Fruit fly (Drosophila melanogaster) whole organism, embryonic: Measurements from ENCODE around the gene CG13252.

Source experiments
- Aef1 ChIP-seq: fragments of 200-800 bp; sonication (Bioruptor generic); IDR thresholded peaks from 3 replicates; pipeline ENCODE4 v1.3.6; 2022; ENCODE audit warnings: missing biosample characterization, missing genetic modification characterization
- Bdp1 ChIP-seq: fragments of 200-800 bp; sonication (Bioruptor generic); optimal IDR thresholded peaks from 3 replicates; lab custom pipeline; 2016; ENCODE audit warnings: missing biosample characterization, missing genetic modification characterization
- C15 ChIP-seq: fragments of 200-800 bp; sonication (Bioruptor generic); IDR thresholded peaks from 3 replicates; pipeline ENCODE4 v1.3.6; 2022; ENCODE audit warnings: missing biosample characterization, missing genetic modification characterization
- CG10565 ChIP-seq: fragments of 200-800 bp; sonication (Bioruptor generic); optimal IDR thresholded peaks from 3 replicates; lab custom pipeline; 2016; ENCODE audit warnings: missing biosample characterization, mild to moderate bottlenecking, missing genetic modification characterization
- CG12236 ChIP-seq: fragments of 200-800 bp; sonication (Bioruptor generic); optimal IDR thresholded peaks from 2 replicates; lab custom pipeline; 2016; ENCODE audit warnings: missing biosample characterization, missing genetic modification characterization
- CG16779 ChIP-seq: fragments of 200-800 bp; sonication (Bioruptor generic); IDR thresholded peaks from 2 replicates; pipeline ENCODE4 v1.3.6; 2022; ENCODE audit warnings: missing biosample characterization, missing genetic modification characterization
- CG17568 ChIP-seq: fragments of 200-800 bp; sonication (Bioruptor generic); optimal IDR thresholded peaks from 2 replicates; lab custom pipeline; 2018; ENCODE audit warnings: missing biosample characterization, mild to moderate bottlenecking, missing genetic modification characterization, moderate library complexity
- CG18476 ChIP-seq: fragments of 200-800 bp; sonication (Bioruptor generic); optimal IDR thresholded peaks from 2 replicates; lab custom pipeline; 2016; ENCODE audit warnings: missing biosample characterization, mild to moderate bottlenecking, missing genetic modification characterization
- CG3847 ChIP-seq: fragments of 200-800 bp; sonication (Bioruptor generic); IDR thresholded peaks from 2 replicates; pipeline ENCODE4 v1.3.6; 2022; ENCODE audit warnings: missing biosample characterization, missing genetic modification characterization
- CG4404 ChIP-seq: fragments of 200-800 bp; sonication (Bioruptor generic); IDR thresholded peaks from 2 replicates; pipeline ENCODE4 v1.3.6; 2022; ENCODE audit warnings: missing biosample characterization, missing genetic modification characterization
- CG4424 ChIP-seq: fragments of 200-800 bp; sonication (Bioruptor generic); optimal IDR thresholded peaks from 3 replicates; lab custom pipeline; 2016; ENCODE audit warnings: missing biosample characterization, missing genetic modification characterization
- CG5180 ChIP-seq: fragments of 200-800 bp; sonication (Bioruptor generic); optimal IDR thresholded peaks from 3 replicates; lab custom pipeline; 2017; ENCODE audit warnings: missing biosample characterization, missing genetic modification characterization, mild to moderate bottlenecking, moderate library complexity, missing genetic modification reagents
- CG6654 ChIP-seq: fragments of 200-800 bp; sonication (Bioruptor generic); optimal IDR thresholded peaks from 2 replicates; lab custom pipeline; 2017; ENCODE audit warnings: missing biosample characterization, mild to moderate bottlenecking, missing genetic modification characterization
- CG6854 ChIP-seq: fragments of 200-800 bp; sonication (Bioruptor generic); optimal IDR thresholded peaks from 3 replicates; lab custom pipeline; 2017; ENCODE audit warnings: missing biosample characterization, mild to moderate bottlenecking, missing genetic modification characterization
- CG7556 ChIP-seq: fragments of 200-800 bp; sonication (Bioruptor generic); optimal IDR thresholded peaks from 2 replicates; lab custom pipeline; 2017; ENCODE audit warnings: missing biosample characterization, mild to moderate bottlenecking, missing genetic modification characterization
- CG8765 ChIP-seq: fragments of 200-800 bp; sonication (Bioruptor generic); IDR thresholded peaks from 2 replicates; pipeline ENCODE4 v1.3.6; 2022; ENCODE audit warnings: missing biosample characterization, missing genetic modification characterization
- CG9215 ChIP-seq: fragments of 200-800 bp; sonication (Bioruptor generic); IDR thresholded peaks from 2 replicates; pipeline ENCODE4 v1.3.6; 2022; ENCODE audit warnings: missing biosample characterization, missing genetic modification characterization
- CTCF ChIP-seq: fragments of 200-800 bp; sonication (Bioruptor generic); optimal IDR thresholded peaks from 2 replicates; lab custom pipeline; 2017; ENCODE audit warnings: missing biosample characterization, mild to moderate bottlenecking, missing genetic modification characterization, moderate library complexity
- Dad ChIP-seq: fragments of 200-800 bp; sonication (Bioruptor generic); optimal IDR thresholded peaks from 3 replicates; lab custom pipeline; 2016; ENCODE audit warnings: missing biosample characterization, missing genetic modification characterization
- Dip2 ChIP-seq: fragments of 200-800 bp; sonication (Bioruptor generic); IDR thresholded peaks from 2 replicates; pipeline ENCODE4 v1.3.6; 2022; ENCODE audit warnings: missing biosample characterization, missing genetic modification characterization
- Dp ChIP-seq: fragments of 200-800 bp; sonication (Bioruptor generic); optimal IDR thresholded peaks from 2 replicates; lab custom pipeline; 2018; ENCODE audit warnings: missing biosample characterization, mild to moderate bottlenecking, missing genetic modification characterization, moderate library complexity
- E2f1 ChIP-seq: fragments of 200-800 bp; sonication (Bioruptor generic); IDR thresholded peaks from 2 replicates; pipeline ENCODE4 v1.3.6; 2022; ENCODE audit warnings: missing biosample characterization, missing genetic modification characterization
- Mrtf ChIP-seq: fragments of 200-800 bp; sonication (Bioruptor generic); IDR thresholded peaks from 3 replicates; pipeline ENCODE4 v1.3.6; 2022; ENCODE audit warnings: missing biosample characterization, missing genetic modification characterization
- Nf-YB ChIP-seq: fragments of 200-800 bp; sonication (Bioruptor generic); optimal IDR thresholded peaks from 3 replicates; lab custom pipeline; 2019; ENCODE audit warnings: missing biosample characterization, mild to moderate bottlenecking, missing genetic modification characterization, moderate library complexity
- Ravus ChIP-seq: fragments of 200-800 bp; sonication (Bioruptor generic); IDR thresholded peaks from 2 replicates; pipeline ENCODE4 v1.3.6; 2022; ENCODE audit warnings: missing biosample characterization, missing genetic modification characterization
- Usf ChIP-seq: fragments of 200-800 bp; sonication (Bioruptor generic); optimal IDR thresholded peaks from 2 replicates; lab custom pipeline; 2017; ENCODE audit warnings: missing genotype, missing biosample characterization, missing genetic modification characterization
- amos ChIP-seq: fragments of 200-800 bp; sonication (Bioruptor generic); IDR thresholded peaks from 2 replicates; pipeline ENCODE4 v1.3.6; 2022; ENCODE audit warnings: missing biosample characterization, missing genetic modification characterization; ENCODE audit not compliant: partially characterized antibody
- ato ChIP-seq: fragments of 200-800 bp; sonication (Bioruptor generic); IDR thresholded peaks from 2 replicates; pipeline ENCODE4 v1.3.6; 2022; ENCODE audit warnings: missing biosample characterization, missing genetic modification characterization; ENCODE audit not compliant: partially characterized antibody
- bbx ChIP-seq: fragments of 200-800 bp; sonication (Bioruptor generic); IDR thresholded peaks from 2 replicates; pipeline ENCODE4 v1.3.6; 2022; ENCODE audit warnings: missing biosample characterization, missing genetic modification characterization; ENCODE audit not compliant: partially characterized antibody
- cg ChIP-seq: fragments of 200-800 bp; sonication (Bioruptor generic); optimal IDR thresholded peaks from 3 replicates; lab custom pipeline; 2019; ENCODE audit warnings: missing biosample characterization, mild to moderate bottlenecking, missing genetic modification characterization, moderate library complexity
- gcm2 ChIP-seq: fragments of 200-800 bp; sonication (Bioruptor generic); optimal IDR thresholded peaks from 2 replicates; lab custom pipeline; 2016; ENCODE audit warnings: missing biosample characterization, missing genetic modification characterization
- gro ChIP-seq: fragments of 200-800 bp; sonication (Bioruptor generic); optimal IDR thresholded peaks from 2 replicates; lab custom pipeline; 2016; ENCODE audit warnings: missing biosample characterization, missing genetic modification characterization
- insv ChIP-seq, 2 experiments: fragments of 200-800 bp; sonication (Bioruptor generic); optimal IDR thresholded peaks; 3 replicates each; lab custom pipeline; 2016 to 2018; ENCODE audit warnings: missing biosample characterization in 2 of 2, missing genetic modification characterization in 2 of 2
- jigr1 ChIP-seq: fragments of 200-800 bp; sonication (Bioruptor generic); IDR thresholded peaks from 3 replicates; pipeline ENCODE4 v1.3.6; 2022; ENCODE audit warnings: missing biosample characterization, missing genetic modification characterization
- nom ChIP-seq: fragments of 200-800 bp; sonication (Bioruptor generic); optimal IDR thresholded peaks from 2 replicates; lab custom pipeline; 2017; ENCODE audit warnings: missing biosample characterization, missing genetic modification characterization, mild to moderate bottlenecking, moderate library complexity, missing genetic modification reagents
- oc ChIP-seq: fragments of 200-800 bp; sonication (Bioruptor generic); optimal IDR thresholded peaks from 2 replicates; lab custom pipeline; 2018; ENCODE audit warnings: missing biosample characterization, mild to moderate bottlenecking, missing genetic modification characterization, moderate library complexity
- p53 ChIP-seq: fragments of 200-800 bp; sonication (Bioruptor generic); optimal IDR thresholded peaks from 2 replicates; lab custom pipeline; 2016; ENCODE audit warnings: missing biosample characterization, missing genetic modification characterization
- pfk ChIP-seq: fragments of 200-800 bp; sonication (Bioruptor generic); optimal IDR thresholded peaks from 2 replicates; lab custom pipeline; 2018; ENCODE audit warnings: missing biosample characterization, mild to moderate bottlenecking, missing genetic modification characterization, moderate library complexity
- pzg ChIP-seq: fragments of 200-800 bp; sonication (Bioruptor generic); optimal IDR thresholded peaks from 3 replicates; lab custom pipeline; 2018; ENCODE audit warnings: missing biosample characterization, mild to moderate bottlenecking, missing genetic modification characterization, moderate library complexity
- rib ChIP-seq: fragments of 200-800 bp; sonication (Bioruptor generic); IDR thresholded peaks from 2 replicates; pipeline ENCODE4 v1.3.6; 2022; ENCODE audit warnings: missing biosample characterization, missing genetic modification characterization
- sc ChIP-seq, 3 experiments: fragments of >200 bp in 2 of 3; fragments of 200-800 bp in 1 of 3; sonication (Bioruptor generic) in 1 of 3; optimal IDR thresholded peaks; 2 replicates in 2 of 3; 3 replicates in 1 of 3; lab custom pipeline; 2017; ENCODE audit warnings: mild to moderate bottlenecking in 1 of 3, missing biosample characterization in 1 of 3, missing genetic modification characterization in 1 of 3, missing genetic modification reagents in 1 of 3
- sisA ChIP-seq: fragments of 200-800 bp; sonication (Bioruptor generic); IDR thresholded peaks from 2 replicates; pipeline ENCODE4 v1.3.6; 2022; ENCODE audit warnings: missing biosample characterization, missing genetic modification characterization
- slou ChIP-seq: fragments of 200-800 bp; sonication (Bioruptor generic); optimal IDR thresholded peaks from 3 replicates; lab custom pipeline; 2016; ENCODE audit warnings: missing biosample characterization, missing genetic modification characterization
- sqz ChIP-seq: fragments of 200-800 bp; sonication (Bioruptor generic); optimal IDR thresholded peaks from 3 replicates; lab custom pipeline; 2018; ENCODE audit warnings: missing biosample characterization, mild to moderate bottlenecking, missing genetic modification characterization
- ssp ChIP-seq: fragments of 200-800 bp; sonication (Bioruptor generic); IDR thresholded peaks from 2 replicates; pipeline ENCODE4 v1.3.6; 2022; ENCODE audit warnings: missing biosample characterization, missing genetic modification characterization
- toy ChIP-seq: fragments of 200-800 bp; sonication (Bioruptor generic); IDR thresholded peaks from 2 replicates; pipeline ENCODE4 v1.3.6; 2022; ENCODE audit warnings: missing biosample characterization, missing genetic modification characterization
- unc-4 ChIP-seq: fragments of 200-800 bp; sonication (Bioruptor generic); IDR thresholded peaks from 2 replicates; pipeline ENCODE4 v1.3.6; 2022; ENCODE audit warnings: missing biosample characterization, missing genetic modification characterization; ENCODE audit not compliant: partially characterized antibody
- usp ChIP-seq: fragments of >200 bp; optimal IDR thresholded peaks from 2 replicates; lab custom pipeline; 2017; ENCODE audit warnings: missing biosample characterization, missing genetic modification characterization
- zen ChIP-seq: fragments of 200-800 bp; sonication (Bioruptor generic); optimal IDR thresholded peaks from 3 replicates; lab custom pipeline; 2018; ENCODE audit warnings: missing biosample characterization, mild to moderate bottlenecking, missing genetic modification characterization, moderate library complexity

Gene CG13252

dm6 chr3L:20784812-20785671, 54.7 kb downstream of the CG13252 start (continued):
- TF ChIP-seq unc-4 (GFP tag; lab: Robert Waterston, UW) (peak; percentile 37; the same call in 1 of the 2 replicates), gcm2 (GFP tag; lab: Kevin White, UChicago) (no peak), Mrtf (GFP tag; lab: Robert Waterston, UW) (no peak), CG18476 (GFP tag; lab: Kevin White, UChicago) (peak; percentile 17), nom (GFP tag; lab: Kevin White, UChicago) (peak; percentile 40), CG6654 (GFP tag; lab: Kevin White, UChicago) (no peak), sqz (GFP tag; lab: Kevin White, UChicago) (peak; percentile 84), Ravus (GFP tag; lab: Robert Waterston, UW) (no peak), zen (peak; percentile 46), CG17568 (no peak), Dad (GFP tag; lab: Kevin White, UChicago) (no peak), ato (0 out of 2 replicates have a peak, but pooled peaks have one; percentile 44), CG16779 (GFP tag; lab: Robert Waterston, UW) (no peak), amos (peak; percentile 34; the same call in 1 of the 2 replicates), sisA (GFP tag; lab: Robert Waterston, UW) (no peak), CG7556 (GFP tag; lab: Kevin White, UChicago) (peak; percentile 55), E2f1 (no peak; the same call in 1 of the 2 replicates), bbx (GFP tag; lab: Robert Waterston, UW) (peak; percentile 64), CG10565 (no peak), CG6854 (GFP tag; lab: Kevin White, UChicago) (no peak), CG3847 (no peak), oc (tag; lab: Kevin White, UChicago) (peak; percentile 26), jigr1 (GFP tag; lab: Robert Waterston, UW) (no peak), CG4404 (no peak), CG8765 (GFP tag; lab: Robert Waterston, UW) (no peak), rib (GFP tag; lab: Robert Waterston, UW) (peak; percentile 49; the same call in 1 of the 2 replicates), Nf-YB (no peak), Dip2 (GFP tag; lab: Robert Waterston, UW) (no peak), ssp (GFP tag; lab: Robert Waterston, UW) (no peak), cg (GFP tag; lab: Kevin White, UChicago) (peak; percentile 62), CG9215 (no peak), Usf (GFP tag; lab: Kevin White, UChicago) (no peak), pzg (GFP tag; lab: Kevin White, UChicago) (peak; percentile 12), CG12236 (GFP tag; lab: Kevin White, UChicago) (no peak), CTCF (GFP tag; lab: Kevin White, UChicago) (peak; percentile 15), Dp (GFP tag; lab: Kevin White, UChicago) (no peak), slou (no peak), usp (no peak), C15 (no peak), gro (GFP tag; lab: Kevin White, UChicago) (peak; percentile 28), sc (optimal IDR thresholded peaks at IDR 0.05; lab: Kevin White, UChicago) (no peak), sc (GFP tag; optimal IDR thresholded peaks at IDR 0.05; lab: Kevin White, UChicago) (no peak), p53 (GFP tag; lab: Kevin White, UChicago) (no peak), CG5180 (GFP tag; lab: Kevin White, UChicago) (no peak), CG4424 (GFP tag; lab: Kevin White, UChicago) (peak; percentile 16), Aef1 (GFP tag; lab: Robert Waterston, UW) (no peak), Bdp1 (GFP tag; lab: Kevin White, UChicago) (no peak), pfk (peak; percentile 45), toy (GFP tag; lab: Robert Waterston, UW) (no peak), insv (GFP tag; optimal IDR thresholded peaks at IDR 0.05; lab: Kevin White, UChicago) (no peak)
